Fruit fly (Drosophila melanogaster) whole organism, embryonic: Measurements from ENCODE around the gene CG13084.
A peak's percentile ranks its signal among the peaks of the same experiment; 100 is the strongest.

Experiments
- Aef1 ChIP-seq: fragments of 200-800 bp; sonication (Bioruptor generic); IDR thresholded peaks from 3 replicates; pipeline ENCODE4 v1.3.6; 2022; ENCODE audit warnings: missing biosample characterization, missing genetic modification characterization
- BEAF-32 ChIP-seq: fragments of 200-800 bp; sonication (Bioruptor generic); optimal IDR thresholded peaks from 3 replicates; lab custom pipeline; 2017; ENCODE audit warnings: missing biosample characterization, missing genetic modification characterization, mild to moderate bottlenecking, moderate library complexity, missing genetic modification reagents
- CG10366 ChIP-seq: fragments of 200-800 bp; sonication (Bioruptor generic); IDR thresholded peaks from 2 replicates; pipeline ENCODE4 v1.3.6; 2022; ENCODE audit warnings: missing biosample characterization, missing genetic modification characterization
- CG10462 ChIP-seq: fragments of 200-800 bp; sonication (Bioruptor generic); optimal IDR thresholded peaks from 2 replicates; lab custom pipeline; 2016; ENCODE audit warnings: missing biosample characterization, missing genetic modification characterization
- CG11247 ChIP-seq: fragments of 200-800 bp; sonication (Bioruptor generic); IDR thresholded peaks from 2 replicates; pipeline ENCODE4 v1.3.6; 2022; ENCODE audit warnings: missing biosample characterization, missing genetic modification characterization
- CG11696 ChIP-seq: fragments of 200-800 bp; sonication (Bioruptor generic); IDR thresholded peaks from 2 replicates; pipeline ENCODE4 v1.3.6; 2022; ENCODE audit warnings: missing biosample characterization, missing genetic modification characterization
- CG14441 ChIP-seq: fragments of 200-800 bp; sonication (Bioruptor generic); IDR thresholded peaks from 2 replicates; pipeline ENCODE4 v1.3.6; 2022; ENCODE audit warnings: missing biosample characterization, missing genetic modification characterization
- CG14710 ChIP-seq: fragments of 200-800 bp; sonication (Bioruptor generic); optimal IDR thresholded peaks from 3 replicates; lab custom pipeline; 2019; ENCODE audit warnings: missing biosample characterization, mild to moderate bottlenecking, missing genetic modification characterization, moderate library complexity
- CG14860 ChIP-seq: fragments of 200-800 bp; sonication (Bioruptor generic); IDR thresholded peaks from 3 replicates; pipeline ENCODE4 v1.3.6; 2022; ENCODE audit warnings: missing biosample characterization, missing genetic modification characterization; ENCODE audit not compliant: partially characterized antibody
- CG15011 ChIP-seq: fragments of 200-800 bp; sonication (Bioruptor generic); optimal IDR thresholded peaks from 3 replicates; lab custom pipeline; 2018; ENCODE audit warnings: missing biosample characterization, mild to moderate bottlenecking, missing genetic modification characterization
- CG17568 ChIP-seq: fragments of 200-800 bp; sonication (Bioruptor generic); optimal IDR thresholded peaks from 2 replicates; lab custom pipeline; 2018; ENCODE audit warnings: missing biosample characterization, mild to moderate bottlenecking, missing genetic modification characterization, moderate library complexity
- CG18764 ChIP-seq: fragments of 200-800 bp; sonication (Bioruptor generic); optimal IDR thresholded peaks from 3 replicates; lab custom pipeline; 2016; ENCODE audit warnings: missing biosample characterization, missing genetic modification characterization
- CG2889 ChIP-seq: fragments of 200-800 bp; sonication (Bioruptor generic); IDR thresholded peaks from 3 replicates; pipeline ENCODE4 v1.3.6; 2022; ENCODE audit warnings: missing biosample characterization, missing genetic modification characterization
- CG3838 ChIP-seq: fragments of 200-800 bp; sonication (Bioruptor generic); optimal IDR thresholded peaks from 3 replicates; lab custom pipeline; 2016; ENCODE audit warnings: missing biosample characterization, missing genetic modification characterization
- CG43689 ChIP-seq: fragments of 200-800 bp; sonication (Bioruptor generic); IDR thresholded peaks from 2 replicates; pipeline ENCODE4 v1.3.6; 2022; ENCODE audit warnings: missing biosample characterization, missing genetic modification characterization
- CG4404 ChIP-seq: fragments of 200-800 bp; sonication (Bioruptor generic); IDR thresholded peaks from 2 replicates; pipeline ENCODE4 v1.3.6; 2022; ENCODE audit warnings: missing biosample characterization, missing genetic modification characterization
- CG6254 ChIP-seq: fragments of 200-800 bp; sonication (Bioruptor generic); optimal IDR thresholded peaks from 3 replicates; lab custom pipeline; 2017; ENCODE audit warnings: mild to moderate bottlenecking, missing biosample characterization, missing genetic modification reagents, missing genetic modification characterization
- CG8924 ChIP-seq: fragments of 200-800 bp; optimal IDR thresholded peaks from 3 replicates; lab custom pipeline; 2019; ENCODE audit warnings: missing biosample characterization, mild to moderate bottlenecking, missing genetic modification characterization, moderate library complexity
- CG9215 ChIP-seq: fragments of 200-800 bp; sonication (Bioruptor generic); IDR thresholded peaks from 2 replicates; pipeline ENCODE4 v1.3.6; 2022; ENCODE audit warnings: missing biosample characterization, missing genetic modification characterization
- Camta ChIP-seq: fragments of 200-800 bp; sonication (Bioruptor generic); optimal IDR thresholded peaks from 2 replicates; lab custom pipeline; 2016; ENCODE audit warnings: missing biosample characterization, missing genetic modification characterization
- Dad ChIP-seq: fragments of 200-800 bp; sonication (Bioruptor generic); optimal IDR thresholded peaks from 3 replicates; lab custom pipeline; 2016; ENCODE audit warnings: missing biosample characterization, missing genetic modification characterization
- Doc2 ChIP-seq: fragments of 200-800 bp; sonication (Bioruptor generic); IDR thresholded peaks from 2 replicates; pipeline ENCODE4 v1.3.6; 2022; ENCODE audit warnings: missing biosample characterization, missing genetic modification characterization
- H2.0 ChIP-seq: fragments of 200-800 bp; sonication (Bioruptor generic); IDR thresholded peaks from 2 replicates; pipeline ENCODE4 v1.3.6; 2022; ENCODE audit warnings: missing biosample characterization, missing genetic modification characterization
- Lim3 ChIP-seq: fragments of 200-800 bp; sonication (Bioruptor generic); IDR thresholded peaks from 2 replicates; pipeline ENCODE4 v1.3.6; 2022; ENCODE audit warnings: missing biosample characterization, missing genetic modification characterization
- Meics ChIP-seq: fragments of 200-800 bp; sonication (Bioruptor generic); optimal IDR thresholded peaks from 2 replicates; lab custom pipeline; 2017; ENCODE audit warnings: missing biosample characterization, mild to moderate bottlenecking, missing genetic modification characterization
- NC2β ChIP-seq: fragments of 200-800 bp; sonication (Bioruptor generic); optimal IDR thresholded peaks from 2 replicates; lab custom pipeline; 2016; ENCODE audit warnings: missing biosample characterization, missing genetic modification characterization
- Neu2 ChIP-seq: fragments of 200-800 bp; sonication (Bioruptor generic); optimal IDR thresholded peaks from 3 replicates; lab custom pipeline; 2016; ENCODE audit warnings: missing biosample characterization, missing genetic modification characterization, borderline replicate concordance
- Nf-YA ChIP-seq: fragments of 200-800 bp; sonication (Bioruptor generic); IDR thresholded peaks from 2 replicates; pipeline ENCODE4 v1.3.6; 2022; ENCODE audit warnings: missing biosample characterization, missing genetic modification characterization
- Optix ChIP-seq: fragments of 200-800 bp; sonication (Bioruptor generic); IDR thresholded peaks from 3 replicates; pipeline ENCODE4 v1.3.6; 2022; ENCODE audit warnings: missing biosample characterization, missing genetic modification characterization
- Pdp1 ChIP-seq, 2 experiments: fragments of 200-800 bp; sonication (Bioruptor generic); optimal IDR thresholded peaks; 3 replicates each; lab custom pipeline; 2016; ENCODE audit warnings: missing biosample characterization in 2 of 2, missing genetic modification characterization in 2 of 2, mild to moderate bottlenecking in 1 of 2, moderate library complexity in 1 of 2
- Six4 ChIP-seq: fragments of 200-800 bp; sonication (Bioruptor generic); optimal IDR thresholded peaks from 2 replicates; lab custom pipeline; 2016; ENCODE audit warnings: missing biosample characterization, missing genetic modification characterization
- TFAM ChIP-seq: fragments of 200-800 bp; sonication (Bioruptor generic); optimal IDR thresholded peaks from 2 replicates; lab custom pipeline; 2017; ENCODE audit warnings: missing biosample characterization, missing genetic modification characterization, inconsistent platforms
- Taf1 ChIP-seq: fragments of 200-800 bp; sonication (Bioruptor generic); IDR thresholded peaks from 2 replicates; pipeline ENCODE4 v1.3.6; 2022; ENCODE audit warnings: missing biosample characterization, missing genetic modification characterization
- Tbp ChIP-seq: fragments of >200 bp; optimal IDR thresholded peaks from 2 replicates; lab custom pipeline; 2018; ENCODE audit warnings: missing biosample characterization, missing genetic modification characterization
- ab ChIP-seq: fragments of 200-800 bp; sonication (Bioruptor generic); optimal IDR thresholded peaks from 2 replicates; lab custom pipeline; 2016; ENCODE audit warnings: missing biosample characterization, missing genetic modification characterization
- amos ChIP-seq: fragments of 200-800 bp; sonication (Bioruptor generic); IDR thresholded peaks from 2 replicates; pipeline ENCODE4 v1.3.6; 2022; ENCODE audit warnings: missing biosample characterization, missing genetic modification characterization; ENCODE audit not compliant: partially characterized antibody
- az2 ChIP-seq: fragments of 200-800 bp; sonication (Bioruptor generic); optimal IDR thresholded peaks from 3 replicates; lab custom pipeline; 2016; ENCODE audit warnings: missing biosample characterization, missing genetic modification characterization
- bab2 ChIP-seq: fragments of 200-800 bp; sonication (Bioruptor generic); optimal IDR thresholded peaks from 2 replicates; lab custom pipeline; 2016; ENCODE audit warnings: missing biosample characterization, missing genetic modification characterization
- bowl ChIP-seq: fragments of 200-800 bp; sonication (Bioruptor generic); IDR thresholded peaks from 2 replicates; pipeline ENCODE4 v1.3.6; 2022; ENCODE audit warnings: missing biosample characterization, missing genetic modification characterization
- btn ChIP-seq: fragments of 200-800 bp; sonication (Bioruptor generic); optimal IDR thresholded peaks from 2 replicates; lab custom pipeline; 2016; ENCODE audit warnings: missing biosample characterization, missing genetic modification characterization
- cad ChIP-seq: fragments of >200 bp; optimal IDR thresholded peaks from 2 replicates; lab custom pipeline; 2017; ENCODE audit warnings: missing biosample characterization, missing genetic modification characterization
- cato ChIP-seq: fragments of 200-800 bp; sonication (Bioruptor generic); optimal IDR thresholded peaks from 2 replicates; lab custom pipeline; 2016; ENCODE audit warnings: missing biosample characterization, missing genetic modification characterization, borderline replicate concordance
- fd64A ChIP-seq: fragments of 200-800 bp; sonication (Bioruptor generic); optimal IDR thresholded peaks from 3 replicates; lab custom pipeline; 2018; ENCODE audit warnings: missing biosample characterization, mild to moderate bottlenecking, missing genetic modification characterization
- ftz-f1 ChIP-seq: fragments of 200-800 bp; sonication (Bioruptor generic); optimal IDR thresholded peaks from 2 replicates; lab custom pipeline; 2016; ENCODE audit warnings: missing biosample characterization, missing genetic modification characterization
- gsb-n ChIP-seq: fragments of 200-800 bp; sonication (Bioruptor generic); optimal IDR thresholded peaks from 3 replicates; lab custom pipeline; 2018; ENCODE audit warnings: missing biosample characterization, mild to moderate bottlenecking, missing genetic modification characterization
- knrl ChIP-seq: fragments of 200-800 bp; sonication (Bioruptor generic); IDR thresholded peaks from 3 replicates; pipeline ENCODE4 v1.3.6; 2022; ENCODE audit warnings: missing biosample characterization, missing genetic modification characterization; ENCODE audit not compliant: partially characterized antibody
- lov ChIP-seq, 2 experiments: fragments of 200-800 bp in 1 of 2; fragments of >200 bp in 1 of 2; sonication (Bioruptor generic) in 1 of 2; IDR thresholded peaks in 1 of 2; optimal IDR thresholded peaks in 1 of 2; 2 replicates in 1 of 2; 3 replicates in 1 of 2; pipeline versions ENCODE4 v1.3.6 to Lab custom; 2017 to 2022; ENCODE audit warnings: missing biosample characterization in 1 of 2, missing genetic modification characterization in 1 of 2
- row ChIP-seq: fragments of 200-800 bp; sonication (Bioruptor generic); IDR thresholded peaks from 3 replicates; pipeline ENCODE4 v1.3.6; 2022; ENCODE audit warnings: missing biosample characterization, missing genetic modification characterization
- run ChIP-seq: fragments of 200-800 bp; sonication (Bioruptor generic); optimal IDR thresholded peaks from 3 replicates; lab custom pipeline; 2018; ENCODE audit warnings: missing biosample characterization, mild to moderate bottlenecking, missing genetic modification characterization
- sim ChIP-seq: fragments of 200-800 bp; sonication (Bioruptor generic); IDR thresholded peaks from 2 replicates; pipeline ENCODE4 v1.3.6; 2022; ENCODE audit warnings: missing biosample characterization, missing genetic modification characterization
- sisA ChIP-seq: fragments of 200-800 bp; sonication (Bioruptor generic); IDR thresholded peaks from 2 replicates; pipeline ENCODE4 v1.3.6; 2022; ENCODE audit warnings: missing biosample characterization, missing genetic modification characterization

The CG13084 gene

DNA sequence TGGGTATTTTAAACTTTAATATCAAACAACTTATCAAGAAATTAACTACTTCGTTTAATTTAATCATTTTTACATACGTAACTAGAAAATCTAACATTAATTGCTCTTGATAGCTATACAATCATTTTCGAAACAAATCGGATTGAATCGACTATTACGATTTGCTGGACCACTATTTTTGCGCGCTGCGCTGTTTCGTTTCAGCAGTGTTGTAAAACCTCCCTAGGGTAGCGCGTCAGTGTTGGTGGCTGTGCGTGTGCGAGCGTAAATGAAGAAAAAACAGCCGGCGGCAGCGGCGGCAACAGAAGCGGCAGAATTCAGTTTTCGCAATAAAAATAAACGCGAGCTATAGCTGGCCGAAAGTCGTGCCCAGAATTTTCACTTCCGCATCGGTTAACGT, 48.5 kb downstream of the CG13084 start, which contains the start of gene CG33116 (continued):
- TF ChIP-seq az2 (GFP tag; lab: Kevin White, UChicago) (peak; percentile 85), row (GFP tag; lab: Robert Waterston, UW) (peak; percentile 79), CG6254 (GFP tag; lab: Kevin White, UChicago) (peak; percentile 62), lov (optimal IDR thresholded peaks at IDR 0.05; lab: Kevin White, UChicago) (no peak), lov (GFP tag; IDR thresholded peaks at IDR 0.05; lab: Robert Waterston, UW) (peak; percentile 81), BEAF-32 (GFP tag; lab: Kevin White, UChicago) (peak; percentile 29), CG4404 (peak; percentile 66), CG11247 (GFP tag; lab: Robert Waterston, UW) (peak; percentile 71), cato (GFP tag; lab: Kevin White, UChicago) (peak; percentile 51), Nf-YA (no peak; the same call in 1 of the 2 replicates), bowl (GFP tag; lab: Robert Waterston, UW) (0 out of 2 replicates have a peak, but pooled peaks have one; percentile 52), bab2 (GFP tag; lab: Kevin White, UChicago) (peak; percentile 81), NC2β (GFP tag; lab: Kevin White, UChicago) (peak; percentile 84), CG2889 (GFP tag; lab: Robert Waterston, UW) (peak; percentile 64; the same call in 1 of the 3 replicates), Neu2 (GFP tag; lab: Kevin White, UChicago) (peak; percentile 5), ftz-f1 (GFP tag; lab: Kevin White, UChicago) (peak; percentile 39), TFAM (GFP tag; lab: Kevin White, UChicago) (peak; percentile 23), CG3838 (GFP tag; lab: Kevin White, UChicago) (peak; percentile 29), btn (GFP tag; lab: Kevin White, UChicago) (peak; percentile 59), Six4 (GFP tag; lab: Kevin White, UChicago) (peak; percentile 73), H2.0 (GFP tag; lab: Robert Waterston, UW) (peak; percentile 79), run (tag; lab: Kevin White, UChicago) (peak; percentile 41), Lim3 (no peak), Meics (GFP tag; lab: Kevin White, UChicago) (peak; percentile 82), CG14441 (GFP tag; lab: Robert Waterston, UW) (peak; percentile 71), CG15011 (peak; percentile 48), knrl (GFP tag; lab: Robert Waterston, UW) (0 out of 3 replicates have a peak, but pooled peaks have one; percentile 34), sim (0 out of 2 replicates have a peak, but pooled peaks have one; percentile 52), CG9215 (GFP tag; lab: Robert Waterston, UW) (peak; percentile 51; the same call in 1 of the 2 replicates), Taf1 (GFP tag; lab: Robert Waterston, UW) (peak; percentile 23; the same call in 1 of the 2 replicates), CG10366 (peak; percentile 70), CG17568 (GFP tag; lab: Kevin White, UChicago) (peak; percentile 72), Tbp (GFP tag; lab: Kevin White, UChicago) (no peak), Pdp1 (GFP tag; optimal IDR thresholded peaks at IDR 0.05; lab: Kevin White, UChicago) (peak; percentile 77 to 80), CG8924 (tag; lab: Kevin White, UChicago) (peak; percentile 79), CG18764 (GFP tag; lab: Kevin White, UChicago) (peak; percentile 38), CG11696 (peak; percentile 100), cad (GFP tag; lab: Kevin White, UChicago) (no peak), gsb-n (tag; lab: Kevin White, UChicago) (peak; percentile 78), Aef1 (peak; percentile 65), ab (GFP tag; lab: Kevin White, UChicago) (peak; percentile 26), CG14860 (GFP tag; lab: Robert Waterston, UW) (no peak), fd64A (GFP tag; lab: Kevin White, UChicago) (peak; percentile 34), CG14710 (peak; percentile 78), Doc2 (GFP tag; lab: Robert Waterston, UW) (no peak), Optix (GFP tag; lab: Robert Waterston, UW) (peak; percentile 68), Dad (GFP tag; lab: Kevin White, UChicago) (peak; percentile 82), Camta (GFP tag; lab: Kevin White, UChicago) (peak; percentile 78), CG43689 (GFP tag; lab: Robert Waterston, UW) (peak; percentile 49), amos (no peak; the same call in 1 of the 2 replicates), CG10462 (peak; percentile 56), sisA (GFP tag; lab: Robert Waterston, UW) (peak; percentile 63)
